Worm (Caenorhabditis elegans) whole organism, early embryonic: Measurements from ENCODE around the gene skr-7.

Experiments
- B0310.2 ChIP-seq: sonication (generic microtip); optimal IDR thresholded peaks from 2 replicates; lab custom pipeline; 2016; ENCODE audit warnings: mild to moderate bottlenecking, missing genetic modification characterization, missing compliant biosample characterization
- F13C5.2 ChIP-seq: sonication (generic microtip); optimal IDR thresholded peaks from 2 replicates; lab custom pipeline; 2017; ENCODE audit warnings: mild to moderate bottlenecking, missing genetic modification characterization, inconsistent platforms, missing compliant biosample characterization
- aly-1 ChIP-seq: sonication (generic microtip); optimal IDR thresholded peaks from 2 replicates; lab custom pipeline; 2016; ENCODE audit warnings: missing genetic modification characterization, missing compliant biosample characterization
- ama-1 ChIP-seq: fragments of 150-350 bp; optimal IDR thresholded peaks from 2 replicates; lab custom pipeline; 2014
- ceh-13 ChIP-seq: fragments of 200-800 bp; sonication (Bioruptor generic); optimal IDR thresholded peaks from 2 replicates; lab custom pipeline; 2018; ENCODE audit warnings: mild to moderate bottlenecking, missing genetic modification characterization, missing compliant biosample characterization
- ceh-36 ChIP-seq: sonication (generic microtip); optimal IDR thresholded peaks from 2 replicates; lab custom pipeline; 2016; ENCODE audit warnings: missing genetic modification characterization, inconsistent platforms, missing compliant biosample characterization
- ets-7 ChIP-seq: sonication (generic microtip); optimal IDR thresholded peaks from 2 replicates; lab custom pipeline; 2016; ENCODE audit warnings: missing genotype, missing genetic modification characterization, missing compliant biosample characterization
- flt-1 ChIP-seq: fragments of 200-800 bp; sonication (Bioruptor generic); IDR thresholded peaks from 2 replicates; pipeline ENCODE4 v1.3.6; 2022; ENCODE audit warnings: missing genetic modification characterization, missing compliant biosample characterization
- hmbx-1 ChIP-seq: sonication (generic microtip); optimal IDR thresholded peaks from 2 replicates; lab custom pipeline; 2016; ENCODE audit warnings: mild to moderate bottlenecking, missing genetic modification characterization, missing compliant biosample characterization
- hmg-4 ChIP-seq: fragments of 200-800 bp; sonication (Bioruptor generic); optimal IDR thresholded peaks from 2 replicates; lab custom pipeline; 2018; ENCODE audit warnings: mild to moderate bottlenecking, missing genetic modification characterization, missing compliant biosample characterization
- hnd-1 ChIP-seq: sonication (generic microtip); optimal IDR thresholded peaks from 2 replicates; lab custom pipeline; 2016; ENCODE audit warnings: missing genetic modification characterization, missing compliant biosample characterization
- pes-1 ChIP-seq: fragments of 200-800 bp; sonication (Bioruptor generic); IDR thresholded peaks from 2 replicates; pipeline ENCODE4 v1.3.6; 2022; ENCODE audit warnings: missing genetic modification reagents, missing genetic modification characterization, missing compliant biosample characterization
- scrt-1 ChIP-seq: fragments of 200-800 bp; sonication (Bioruptor generic); IDR thresholded peaks from 2 replicates; pipeline ENCODE4 v1.3.6; 2022; ENCODE audit warnings: missing genetic modification characterization, missing compliant biosample characterization
- sea-1 ChIP-seq: fragments of 200-800 bp; sonication (Bioruptor generic); conservative IDR thresholded peaks from 2 replicates; pipeline ENCODE4 v1.3.6; 2022; ENCODE audit warnings: missing genetic modification characterization, missing compliant biosample characterization
- tbx-11 ChIP-seq: fragments of 200-800 bp; sonication (Bioruptor generic); IDR thresholded peaks from 2 replicates; pipeline ENCODE4 v1.3.6; 2022; ENCODE audit warnings: missing genetic modification characterization, missing compliant biosample characterization
- tbx-37 ChIP-seq: fragments of 200-800 bp; sonication (Bioruptor generic); conservative IDR thresholded peaks from 2 replicates; pipeline ENCODE4 v1.3.6; 2022; ENCODE audit warnings: missing genetic modification reagents, missing genetic modification characterization, missing compliant biosample characterization
- tra-4 ChIP-seq: sonication (generic microtip); optimal IDR thresholded peaks from 2 replicates; lab custom pipeline; 2017; ENCODE audit warnings: missing genetic modification characterization, missing compliant biosample characterization

The skr-7 gene

ce11 chrV:4422127-4422526, at the start of gene skr-7:
TSS of gene skr-7 (plus strand) at chrV:4422427.
- TF ChIP-seq ceh-13 (no peak), F13C5.2 (tag; lab: Kevin White, UChicago) (no peak), sea-1 (no peak), B0310.2 (tag; lab: Kevin White, UChicago) (no peak), flt-1 (GFP tag; lab: Robert Waterston, UW) (no peak), ceh-36 (tag; lab: Kevin White, UChicago) (no peak), ama-1 (lab: Kevin White, UChicago) (no peak), hmg-4 (GFP tag; lab: Kevin White, UChicago) (no peak), hnd-1 (no peak), tbx-37 (GFP tag; lab: Robert Waterston, UW) (no peak), ets-7 (tag; lab: Kevin White, UChicago) (no peak), aly-1 (no peak), tbx-11 (no peak), pes-1 (GFP tag; lab: Robert Waterston, UW) (no peak), scrt-1 (GFP tag; lab: Robert Waterston, UW) (no peak), tra-4 (no peak), hmbx-1 (no peak)

- TF ChIP-seq ama-1 (lab: Kevin White, UChicago): no peak
- no peak for TF ChIP-seq scrt-1 (GFP tag; lab: Robert Waterston, UW)
- TF ChIP-seq tbx-11: no peak
- no peak for TF ChIP-seq ceh-13
- no peak for TF ChIP-seq hnd-1
- no peak for TF ChIP-seq pes-1 (GFP tag; lab: Robert Waterston, UW)
- no peak for TF ChIP-seq B0310.2 (tag; lab: Kevin White, UChicago)
- TF ChIP-seq tbx-37 (GFP tag; lab: Robert Waterston, UW): no peak
- TF ChIP-seq ceh-36 (tag; lab: Kevin White, UChicago): no peak
- no peak for TF ChIP-seq aly-1
- no peak for TF ChIP-seq flt-1 (GFP tag; lab: Robert Waterston, UW)
- no peak for TF ChIP-seq F13C5.2 (tag; lab: Kevin White, UChicago)
- TF ChIP-seq tra-4: no peak
- no peak for TF ChIP-seq hmg-4 (GFP tag; lab: Kevin White, UChicago)
- no peak for TF ChIP-seq sea-1
- TF ChIP-seq ets-7 (tag; lab: Kevin White, UChicago): no peak
- no peak for TF ChIP-seq hmbx-1
Observed at ce11 chrV:4372986-4373385, 49.2 kb upstream of the skr-7 start.

- TF ChIP-seq tra-4 (no peak), ama-1 (lab: Kevin White, UChicago) (no peak), ceh-13 (no peak), pes-1 (GFP tag; lab: Robert Waterston, UW) (no peak), tbx-37 (GFP tag; lab: Robert Waterston, UW) (no peak), hnd-1 (no peak), aly-1 (no peak), sea-1 (no peak), hmbx-1 (no peak), tbx-11 (no peak), hmg-4 (GFP tag; lab: Kevin White, UChicago) (no peak), ets-7 (tag; lab: Kevin White, UChicago) (no peak), F13C5.2 (tag; lab: Kevin White, UChicago) (no peak), ceh-36 (tag; lab: Kevin White, UChicago) (no peak)
Observed at ce11 chrV:4373656-4374055, 48.6 kb upstream of the skr-7 start.

ce11 chrV:4374625-4375024, 47.6 kb upstream of the skr-7 start, which contains the start of gene neg-1:
TSS of gene neg-1 (minus strand) at chrV:4374874.
- TF ChIP-seq hmbx-1: no peak
- no peak for TF ChIP-seq ama-1 (lab: Kevin White, UChicago)
- TF ChIP-seq sea-1: no peak
- TF ChIP-seq ceh-13: no peak
- no peak for TF ChIP-seq flt-1 (GFP tag; lab: Robert Waterston, UW)

- no peak for TF ChIP-seq hmbx-1
- TF ChIP-seq ceh-36 (tag; lab: Kevin White, UChicago): no peak
Observed at ce11 chrV:4375807-4376564, 46.2 kb upstream of the skr-7 start, which contains the start of gene F32D1.7. TSS of gene F32D1.7 (minus strand) at chrV:4376173.

- TF ChIP-seq ceh-13: no peak
- TF ChIP-seq hnd-1: no peak
- no peak for TF ChIP-seq ceh-36 (tag; lab: Kevin White, UChicago)
- no peak for TF ChIP-seq flt-1 (GFP tag; lab: Robert Waterston, UW)
- no peak for TF ChIP-seq F13C5.2 (tag; lab: Kevin White, UChicago)
- no peak for TF ChIP-seq aly-1
- no peak for TF ChIP-seq tbx-37 (GFP tag; lab: Robert Waterston, UW)
Observed at ce11 chrV:4377622-4378021, 44.6 kb upstream of the skr-7 start, which contains the start of gene F32D1.8. TSS of gene F32D1.8 (minus strand) at chrV:4377722.

ce11 chrV:4382298-4382697, 39.9 kb upstream of the skr-7 start, which contains the start of gene F13A2.1:
TSS of gene F13A2.1 (minus strand) at chrV:4382398.
- no peak for TF ChIP-seq hmbx-1
- no peak for TF ChIP-seq pes-1 (GFP tag; lab: Robert Waterston, UW)
- TF ChIP-seq aly-1: no peak
- TF ChIP-seq ceh-13: no peak
- TF ChIP-seq hnd-1: no peak
- no peak for TF ChIP-seq ets-7 (tag; lab: Kevin White, UChicago)
- TF ChIP-seq sea-1: no peak
- no peak for TF ChIP-seq flt-1 (GFP tag; lab: Robert Waterston, UW)
- TF ChIP-seq scrt-1 (GFP tag; lab: Robert Waterston, UW): no peak
- no peak for TF ChIP-seq tbx-37 (GFP tag; lab: Robert Waterston, UW)
- no peak for TF ChIP-seq F13C5.2 (tag; lab: Kevin White, UChicago)
- TF ChIP-seq ceh-36 (tag; lab: Kevin White, UChicago): no peak
- TF ChIP-seq tra-4: no peak

ce11 chrV:4384482-4384881, 37.7 kb upstream of the skr-7 start, which contains the start of gene F13A2.2:
TSS of gene F13A2.2 (minus strand) at chrV:4384582.
- TF ChIP-seq ets-7 (tag; lab: Kevin White, UChicago) (no peak), F13C5.2 (tag; lab: Kevin White, UChicago) (no peak), ceh-36 (tag; lab: Kevin White, UChicago) (no peak), sea-1 (no peak), tbx-11 (no peak), scrt-1 (GFP tag; lab: Robert Waterston, UW) (no peak), ama-1 (lab: Kevin White, UChicago) (no peak), hnd-1 (no peak), hmg-4 (GFP tag; lab: Kevin White, UChicago) (no peak), aly-1 (no peak)
